Worm (Caenorhabditis elegans): Measurements from ENCODE around the gene try-5.

DNA sequence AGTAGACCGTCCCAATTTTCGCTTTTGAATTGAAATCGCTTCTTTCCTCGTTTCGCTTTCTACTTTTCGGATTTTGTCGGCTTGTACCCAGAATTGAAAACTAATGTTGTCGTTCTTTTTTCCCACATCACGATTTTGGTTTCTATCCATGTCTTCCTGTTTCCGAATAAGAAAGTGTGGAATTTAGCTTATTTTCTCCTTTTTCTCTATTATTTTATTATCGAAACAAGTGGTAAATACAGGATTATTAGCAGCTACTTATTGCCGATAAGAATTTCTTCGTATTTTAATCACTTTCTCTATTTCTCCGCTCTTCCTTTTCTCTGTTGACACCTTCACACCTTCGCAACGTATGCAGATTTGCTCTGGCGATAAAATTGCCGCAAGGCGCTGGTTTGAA is 38.1 kb downstream of the try-5 start:
- TF ChIP-seq mab-5 (tag; optimal IDR thresholded peaks at IDR 0.05) (no peak), mbf-1 (tag; optimal IDR thresholded peaks at IDR 0.05) (no peak), ceh-82 (tag; optimal IDR thresholded peaks at IDR 0.05) (no peak), unc-55 (GFP tag; optimal IDR thresholded peaks at IDR 0.05) (no peak), ama-1 (optimal IDR thresholded peaks at IDR 0.05) (no peak), sma-9 (GFP tag; optimal IDR thresholded peaks at IDR 0.05) (no peak), sma-9 (tag; optimal IDR thresholded peaks at IDR 0.05) (no peak), lin-13 (GFP tag; optimal IDR thresholded peaks at IDR 0.05) (no peak), lin-39 (tag; optimal IDR thresholded peaks at IDR 0.05) (no peak), lsy-2 (tag; optimal IDR thresholded peaks at IDR 0.05) (no peak), ztf-11 (tag; optimal IDR thresholded peaks at IDR 0.05) (no peak), snpc-4 (tag; optimal IDR thresholded peaks at IDR 0.05) (no peak), elt-3 (tag; optimal IDR thresholded peaks at IDR 0.05) (no peak)
